Fruit fly (Drosophila melanogaster) whole organism, adult: ENCODE measurements around the gene Argk1.
A peak's percentile ranks its signal among the peaks of the same experiment; 100 is the strongest.

Experiments
- CG11617 ChIP-seq: fragments of 200-800 bp; sonication (Bioruptor generic); optimal IDR thresholded peaks from 2 replicates; lab custom pipeline; 2017; ENCODE audit warnings: mild to moderate bottlenecking, missing biosample characterization, missing genetic modification reagents, missing genetic modification characterization
- CG12768 ChIP-seq: fragments of 200-800 bp; sonication (Bioruptor generic); optimal IDR thresholded peaks from 2 replicates; lab custom pipeline; 2017; ENCODE audit warnings: missing biosample characterization, missing genetic modification characterization, mild to moderate bottlenecking, moderate library complexity, missing genetic modification reagents
- CG14711 ChIP-seq: fragments of 200-800 bp; sonication (Bioruptor generic); optimal IDR thresholded peaks from 2 replicates; lab custom pipeline; 2018; ENCODE audit warnings: missing biosample characterization, mild to moderate bottlenecking, missing genetic modification characterization, moderate library complexity
- CG1620 ChIP-seq: fragments of 200-800 bp; sonication (Bioruptor generic); optimal IDR thresholded peaks from 2 replicates; lab custom pipeline; 2016; ENCODE audit warnings: missing biosample characterization, missing genetic modification characterization
- CG33017 ChIP-seq: fragments of 200-800 bp; sonication (Bioruptor generic); optimal IDR thresholded peaks from 2 replicates; lab custom pipeline; 2018; ENCODE audit warnings: missing biosample characterization, mild to moderate bottlenecking, missing genetic modification characterization, moderate library complexity
- CG5204 ChIP-seq: fragments of 200-800 bp; sonication (Bioruptor generic); optimal IDR thresholded peaks from 2 replicates; lab custom pipeline; 2016; ENCODE audit warnings: missing biosample characterization, missing genetic modification characterization
- CG7045 ChIP-seq: fragments of 200-800 bp; sonication (Bioruptor generic); optimal IDR thresholded peaks from 2 replicates; lab custom pipeline; 2017; ENCODE audit warnings: missing biosample characterization, mild to moderate bottlenecking, missing genetic modification characterization
- CG7101 ChIP-seq: fragments of 200-800 bp; sonication (Bioruptor generic); optimal IDR thresholded peaks from 2 replicates; lab custom pipeline; 2018; ENCODE audit warnings: missing biosample characterization, mild to moderate bottlenecking, missing genetic modification characterization, moderate library complexity
- Clk ChIP-seq: fragments of 200-800 bp; sonication (Bioruptor generic); optimal IDR thresholded peaks from 2 replicates; lab custom pipeline; 2017; ENCODE audit warnings: missing biosample characterization, missing genetic modification characterization
- Crg-1 ChIP-seq: fragments of 200-800 bp; sonication (Bioruptor generic); optimal IDR thresholded peaks from 2 replicates; lab custom pipeline; 2016; ENCODE audit warnings: missing biosample characterization, missing genetic modification characterization
- Hr96 ChIP-seq: fragments of 200-800 bp; sonication (Bioruptor generic); optimal IDR thresholded peaks from 2 replicates; lab custom pipeline; 2016; ENCODE audit warnings: missing biosample characterization, missing genetic modification characterization
- Mnt ChIP-seq: fragments of 200-800 bp; sonication (Bioruptor generic); optimal IDR thresholded peaks from 2 replicates; lab custom pipeline; 2016; ENCODE audit warnings: missing biosample characterization, mild to moderate bottlenecking, missing genetic modification characterization
- bab1 ChIP-seq: fragments of 200-800 bp; sonication (Bioruptor generic); optimal IDR thresholded peaks from 3 replicates; lab custom pipeline; 2019; ENCODE audit warnings: missing biosample characterization, mild to moderate bottlenecking, missing genetic modification characterization, moderate library complexity
- cic ChIP-seq: fragments of 200-800 bp; sonication (Bioruptor generic); optimal IDR thresholded peaks from 2 replicates; lab custom pipeline; 2017; ENCODE audit warnings: missing biosample characterization, mild to moderate bottlenecking, missing genetic modification characterization, moderate library complexity
- cnc ChIP-seq, 2 experiments: fragments of >200 bp; optimal IDR thresholded peaks; 2 replicates each; lab custom pipeline; 2017
- kay ChIP-seq: fragments of 200-800 bp; sonication (Bioruptor generic); peaks from one replicate; lab custom pipeline; 2016; ENCODE audit warnings: missing biosample characterization, missing genetic modification characterization, borderline replicate concordance
- ovo ChIP-seq: fragments of 200-800 bp; sonication (Bioruptor generic); optimal IDR thresholded peaks from 2 replicates; lab custom pipeline; 2016; ENCODE audit warnings: missing biosample characterization, missing genetic modification characterization
- pad ChIP-seq: fragments of 200-800 bp; sonication (Bioruptor generic); optimal IDR thresholded peaks from 3 replicates; lab custom pipeline; 2017; ENCODE audit warnings: missing biosample characterization, missing genetic modification characterization, mild to moderate bottlenecking, moderate library complexity, missing genetic modification reagents
- tj ChIP-seq: fragments of 200-800 bp; sonication (Bioruptor generic); optimal IDR thresholded peaks from 3 replicates; lab custom pipeline; 2017; ENCODE audit warnings: missing biosample characterization, mild to moderate bottlenecking, missing genetic modification characterization, moderate library complexity
- toe ChIP-seq: fragments of 200-800 bp; sonication (Bioruptor generic); optimal IDR thresholded peaks from 2 replicates; lab custom pipeline; 2016; ENCODE audit warnings: missing biosample characterization, missing genetic modification characterization

Argk1 gene

dm6 chr3L:9057429-9058088 is 8.3 kb downstream of the Argk1 start:
- peak; percentile 67 for TF ChIP-seq CG1620 (GFP tag; lab: Kevin White, UChicago)
- peak; percentile 91 for TF ChIP-seq CG5204 (GFP tag; lab: Kevin White, UChicago)
- peak; percentile 94 for TF ChIP-seq cic (GFP tag; lab: Kevin White, UChicago)
- peak; percentile 53 for TF ChIP-seq bab1 (GFP tag; lab: Kevin White, UChicago)
- TF ChIP-seq CG14711 (tag; lab: Kevin White, UChicago): peak; percentile 93
- TF ChIP-seq CG7045 (GFP tag; lab: Kevin White, UChicago): peak; percentile 97
- TF ChIP-seq Clk (GFP tag; lab: Kevin White, UChicago): peak; percentile 96
- peak; percentile 93 for TF ChIP-seq kay (GFP tag; lab: Kevin White, UChicago)
- no peak for TF ChIP-seq cnc (optimal IDR thresholded peaks at IDR 0.05; lab: Kevin White, UChicago)
- TF ChIP-seq CG11617 (GFP tag; lab: Kevin White, UChicago): peak; percentile 95
- peak; percentile 77 for TF ChIP-seq ovo
- peak; percentile 83 for TF ChIP-seq pad (GFP tag; lab: Kevin White, UChicago)
- peak; percentile 82 for TF ChIP-seq Mnt (GFP tag; lab: Kevin White, UChicago)
- TF ChIP-seq CG12768 (GFP tag; lab: Kevin White, UChicago): peak; percentile 96
- peak; percentile 80 for TF ChIP-seq Hr96 (GFP tag; lab: Kevin White, UChicago)
- peak; percentile 77 for TF ChIP-seq tj (GFP tag; lab: Kevin White, UChicago)
- peak; percentile 91 for TF ChIP-seq toe (GFP tag; lab: Kevin White, UChicago)
- peak; percentile 97 for TF ChIP-seq CG7101 (tag; lab: Kevin White, UChicago)
- peak; percentile 98 for TF ChIP-seq CG33017 (tag; lab: Kevin White, UChicago)
- peak; percentile 83 for TF ChIP-seq Crg-1 (GFP tag; lab: Kevin White, UChicago)

dm6 chr3L:9055870-9056807 is 9.7 kb downstream of the Argk1 start:
- TF ChIP-seq cnc (optimal IDR thresholded peaks at IDR 0.05; lab: Kevin White, UChicago): no peak
- TF ChIP-seq kay (GFP tag; lab: Kevin White, UChicago): peak; percentile 42
- TF ChIP-seq CG7045 (GFP tag; lab: Kevin White, UChicago): no peak
- peak; percentile 28 for TF ChIP-seq CG14711 (tag; lab: Kevin White, UChicago)
- peak; percentile 94 for TF ChIP-seq ovo
- no peak for TF ChIP-seq CG5204 (GFP tag; lab: Kevin White, UChicago)
- peak; percentile 11 for TF ChIP-seq Crg-1 (GFP tag; lab: Kevin White, UChicago)
- TF ChIP-seq Clk (GFP tag; lab: Kevin White, UChicago): no peak
- TF ChIP-seq CG1620 (GFP tag; lab: Kevin White, UChicago): no peak
- peak; percentile 11 for TF ChIP-seq CG12768 (GFP tag; lab: Kevin White, UChicago)
- TF ChIP-seq tj (GFP tag; lab: Kevin White, UChicago): peak; percentile 44
- no peak for TF ChIP-seq bab1 (GFP tag; lab: Kevin White, UChicago)
- no peak for TF ChIP-seq Hr96 (GFP tag; lab: Kevin White, UChicago)
- TF ChIP-seq CG33017 (tag; lab: Kevin White, UChicago): no peak
- peak; percentile 14 for TF ChIP-seq CG7101 (tag; lab: Kevin White, UChicago)
- TF ChIP-seq cic (GFP tag; lab: Kevin White, UChicago): peak; percentile 75
- TF ChIP-seq toe (GFP tag; lab: Kevin White, UChicago): no peak
- no peak for TF ChIP-seq pad (GFP tag; lab: Kevin White, UChicago)
- peak; percentile 51 for TF ChIP-seq CG11617 (GFP tag; lab: Kevin White, UChicago)
- peak; percentile 60 for TF ChIP-seq Mnt (GFP tag; lab: Kevin White, UChicago)

- TF ChIP-seq kay (GFP tag; lab: Kevin White, UChicago) (no peak), CG5204 (GFP tag; lab: Kevin White, UChicago) (no peak), CG7101 (tag; lab: Kevin White, UChicago) (no peak), pad (GFP tag; lab: Kevin White, UChicago) (no peak), Clk (GFP tag; lab: Kevin White, UChicago) (no peak), cic (GFP tag; lab: Kevin White, UChicago) (no peak), tj (GFP tag; lab: Kevin White, UChicago) (no peak), CG7045 (GFP tag; lab: Kevin White, UChicago) (no peak), toe (GFP tag; lab: Kevin White, UChicago) (no peak), bab1 (GFP tag; lab: Kevin White, UChicago) (no peak), CG12768 (GFP tag; lab: Kevin White, UChicago) (no peak), ovo (no peak), CG33017 (tag; lab: Kevin White, UChicago) (no peak), Mnt (GFP tag; lab: Kevin White, UChicago) (no peak), CG14711 (tag; lab: Kevin White, UChicago) (no peak), CG1620 (GFP tag; lab: Kevin White, UChicago) (no peak), Crg-1 (GFP tag; lab: Kevin White, UChicago) (no peak)
These were observed 10.9 kb downstream of the Argk1 start for dm6 chr3L:9054822-9055407.

dm6 chr3L:9054239-9054638 is 11.6 kb downstream of the Argk1 start:
- no peak for TF ChIP-seq CG12768 (GFP tag; lab: Kevin White, UChicago)
- no peak for TF ChIP-seq CG5204 (GFP tag; lab: Kevin White, UChicago)
- no peak for TF ChIP-seq tj (GFP tag; lab: Kevin White, UChicago)
- no peak for TF ChIP-seq ovo
- no peak for TF ChIP-seq CG11617 (GFP tag; lab: Kevin White, UChicago)
- TF ChIP-seq CG7101 (tag; lab: Kevin White, UChicago): no peak
- TF ChIP-seq pad (GFP tag; lab: Kevin White, UChicago): no peak
- no peak for TF ChIP-seq CG7045 (GFP tag; lab: Kevin White, UChicago)
- no peak for TF ChIP-seq kay (GFP tag; lab: Kevin White, UChicago)
- no peak for TF ChIP-seq CG14711 (tag; lab: Kevin White, UChicago)
- no peak for TF ChIP-seq Mnt (GFP tag; lab: Kevin White, UChicago)
- no peak for TF ChIP-seq cic (GFP tag; lab: Kevin White, UChicago)
- no peak for TF ChIP-seq toe (GFP tag; lab: Kevin White, UChicago)
- TF ChIP-seq Crg-1 (GFP tag; lab: Kevin White, UChicago): no peak
- TF ChIP-seq cnc (optimal IDR thresholded peaks at IDR 0.05; lab: Kevin White, UChicago): no peak
- TF ChIP-seq Clk (GFP tag; lab: Kevin White, UChicago): no peak
- no peak for TF ChIP-seq bab1 (GFP tag; lab: Kevin White, UChicago)
- TF ChIP-seq CG33017 (tag; lab: Kevin White, UChicago): no peak
- no peak for TF ChIP-seq CG1620 (GFP tag; lab: Kevin White, UChicago)
